Fruit fly (Drosophila melanogaster) whole organism, embryonic: ENCODE data around the gene pros.

Experiments used
- Ada2b ChIP-seq: fragments of 200-800 bp; sonication (Bioruptor generic); IDR thresholded peaks from 2 replicates; pipeline ENCODE4 v1.3.6; 2022; ENCODE audit warnings: missing biosample characterization, missing genetic modification characterization
- Atf6 ChIP-seq: fragments of 200-800 bp; sonication (Bioruptor generic); IDR thresholded peaks from 2 replicates; pipeline ENCODE4 v1.3.6; 2022; ENCODE audit warnings: missing biosample characterization, missing genetic modification characterization
- Bdp1 ChIP-seq: fragments of 200-800 bp; sonication (Bioruptor generic); optimal IDR thresholded peaks from 3 replicates; lab custom pipeline; 2016; ENCODE audit warnings: missing biosample characterization, missing genetic modification characterization
- Bteb2 ChIP-seq: fragments of 200-800 bp; sonication (Bioruptor generic); optimal IDR thresholded peaks from 2 replicates; lab custom pipeline; 2016; ENCODE audit warnings: missing biosample characterization, missing genetic modification characterization
- CG10321 ChIP-seq: fragments of 200-800 bp; sonication (Bioruptor generic); IDR thresholded peaks from 2 replicates; pipeline ENCODE4 v1.3.6; 2022; ENCODE audit warnings: missing biosample characterization, missing genetic modification characterization
- CG11093 ChIP-seq: fragments of 200-800 bp; sonication (Bioruptor generic); IDR thresholded peaks from 3 replicates; pipeline ENCODE4 v1.3.6; 2022; ENCODE audit warnings: missing biosample characterization, missing genetic modification characterization
- CG1233 ChIP-seq: fragments of 200-800 bp; sonication (Bioruptor generic); optimal IDR thresholded peaks from 4 replicates; lab custom pipeline; 2018; ENCODE audit warnings: missing biosample characterization, mild to moderate bottlenecking, missing genetic modification characterization
- CG13424 ChIP-seq: fragments of 200-800 bp; sonication (Bioruptor generic); optimal IDR thresholded peaks from 2 replicates; lab custom pipeline; 2019; ENCODE audit warnings: missing biosample characterization, mild to moderate bottlenecking, missing genetic modification characterization, moderate library complexity
- CG13775 ChIP-seq: fragments of 200-800 bp; sonication (Bioruptor generic); optimal IDR thresholded peaks from 3 replicates; lab custom pipeline; 2017; ENCODE audit warnings: missing biosample characterization, mild to moderate bottlenecking, missing genetic modification characterization
- CG14667 ChIP-seq: fragments of 200-800 bp; sonication (Bioruptor generic); IDR thresholded peaks from 2 replicates; pipeline ENCODE4 v1.3.6; 2022; ENCODE audit warnings: missing biosample characterization, missing genetic modification characterization
- CG1529 ChIP-seq: fragments of 200-800 bp; sonication (Bioruptor generic); optimal IDR thresholded peaks from 3 replicates; lab custom pipeline; 2018; ENCODE audit warnings: missing biosample characterization, missing genetic modification characterization
- CG1602 ChIP-seq: fragments of 200-800 bp; sonication (Bioruptor generic); optimal IDR thresholded peaks from 3 replicates; lab custom pipeline; 2016; ENCODE audit warnings: missing biosample characterization, missing genetic modification characterization
- CG1603 ChIP-seq: fragments of 200-800 bp; sonication (Bioruptor generic); optimal IDR thresholded peaks from 2 replicates; lab custom pipeline; 2019; ENCODE audit warnings: missing biosample characterization, mild to moderate bottlenecking, missing genetic modification characterization, moderate library complexity
- CG18599 ChIP-seq: fragments of 200-800 bp; sonication (Bioruptor generic); optimal IDR thresholded peaks from 3 replicates; lab custom pipeline; 2017; ENCODE audit warnings: missing biosample characterization, missing genetic modification characterization, mild to moderate bottlenecking, moderate library complexity, missing genetic modification reagents
- CG3281 ChIP-seq: fragments of 200-800 bp; sonication (Bioruptor generic); optimal IDR thresholded peaks from 3 replicates; lab custom pipeline; 2017; ENCODE audit warnings: missing biosample characterization, mild to moderate bottlenecking, missing genetic modification characterization
- CG34224 ChIP-seq: fragments of 200-800 bp; sonication (Bioruptor generic); IDR thresholded peaks from 3 replicates; pipeline ENCODE4 v1.3.6; 2022; ENCODE audit warnings: missing biosample characterization, missing genetic modification characterization; ENCODE audit not compliant: partially characterized antibody
- CG3995 ChIP-seq: fragments of 200-800 bp; sonication (Bioruptor generic); optimal IDR thresholded peaks from 3 replicates; lab custom pipeline; 2016; ENCODE audit warnings: missing biosample characterization, missing genetic modification characterization
- CG6254 ChIP-seq: fragments of 200-800 bp; sonication (Bioruptor generic); optimal IDR thresholded peaks from 3 replicates; lab custom pipeline; 2017; ENCODE audit warnings: mild to moderate bottlenecking, missing biosample characterization, missing genetic modification reagents, missing genetic modification characterization
- CG6272 ChIP-seq: fragments of 200-800 bp; sonication (Bioruptor generic); IDR thresholded peaks from 2 replicates; pipeline ENCODE4 v1.3.6; 2022; ENCODE audit warnings: missing biosample characterization, missing genetic modification characterization
- CG7987 ChIP-seq: fragments of 200-800 bp; sonication (Bioruptor generic); optimal IDR thresholded peaks from 2 replicates; lab custom pipeline; 2018; ENCODE audit warnings: missing biosample characterization, mild to moderate bottlenecking, missing genetic modification characterization, moderate library complexity
- CG8281 ChIP-seq: fragments of 200-800 bp; sonication (Bioruptor generic); optimal IDR thresholded peaks from 2 replicates; lab custom pipeline; 2018; ENCODE audit warnings: missing biosample characterization, mild to moderate bottlenecking, missing genetic modification characterization, moderate library complexity
- CG8388 ChIP-seq: fragments of 200-800 bp; sonication (Bioruptor generic); optimal IDR thresholded peaks from 2 replicates; lab custom pipeline; 2019; ENCODE audit warnings: missing biosample characterization, mild to moderate bottlenecking, missing genetic modification characterization, moderate library complexity
- CG8478 ChIP-seq: fragments of >200 bp; optimal IDR thresholded peaks from 2 replicates; lab custom pipeline; 2018
- CG8765 ChIP-seq: fragments of 200-800 bp; sonication (Bioruptor generic); IDR thresholded peaks from 2 replicates; pipeline ENCODE4 v1.3.6; 2022; ENCODE audit warnings: missing biosample characterization, missing genetic modification characterization
- CG9727 ChIP-seq: fragments of 200-800 bp; sonication (Bioruptor generic); optimal IDR thresholded peaks from 3 replicates; lab custom pipeline; 2017; ENCODE audit warnings: missing biosample characterization, mild to moderate bottlenecking, missing genetic modification characterization
- CG9797 ChIP-seq: fragments of 200-800 bp; sonication (Bioruptor generic); optimal IDR thresholded peaks from 3 replicates; lab custom pipeline; 2018; ENCODE audit warnings: missing biosample characterization, mild to moderate bottlenecking, missing genetic modification characterization
- Elba2 ChIP-seq: fragments of 200-800 bp; sonication (Bioruptor generic); optimal IDR thresholded peaks from 3 replicates; lab custom pipeline; 2016; ENCODE audit warnings: missing biosample characterization, missing genetic modification characterization
- HLH3B ChIP-seq: fragments of 200-800 bp; sonication (Bioruptor generic); IDR thresholded peaks from 2 replicates; pipeline ENCODE4 v1.3.6; 2022; ENCODE audit warnings: missing biosample characterization, missing genetic modification characterization
- HmgZ ChIP-seq: fragments of 200-800 bp; sonication (Bioruptor generic); optimal IDR thresholded peaks from 2 replicates; lab custom pipeline; 2018; ENCODE audit warnings: missing biosample characterization, mild to moderate bottlenecking, missing genetic modification characterization
- Hsf ChIP-seq: fragments of 200-800 bp; sonication (Bioruptor generic); optimal IDR thresholded peaks from 3 replicates; lab custom pipeline; 2016; ENCODE audit warnings: missing biosample characterization, missing genetic modification characterization
- Nf-YB ChIP-seq: fragments of 200-800 bp; sonication (Bioruptor generic); optimal IDR thresholded peaks from 3 replicates; lab custom pipeline; 2019; ENCODE audit warnings: missing biosample characterization, mild to moderate bottlenecking, missing genetic modification characterization, moderate library complexity
- Sry-β ChIP-seq: fragments of 200-800 bp; sonication (Bioruptor generic); optimal IDR thresholded peaks from 2 replicates; lab custom pipeline; 2018; ENCODE audit warnings: missing biosample characterization, mild to moderate bottlenecking, missing genetic modification characterization, moderate library complexity
- br ChIP-seq: fragments of >200 bp; optimal IDR thresholded peaks from 2 replicates; lab custom pipeline; 2017
- cato ChIP-seq: fragments of 200-800 bp; sonication (Bioruptor generic); optimal IDR thresholded peaks from 2 replicates; lab custom pipeline; 2016; ENCODE audit warnings: missing biosample characterization, missing genetic modification characterization, borderline replicate concordance
- ci ChIP-seq: fragments of 200-800 bp; sonication (Bioruptor generic); IDR thresholded peaks from 3 replicates; pipeline ENCODE4 v1.3.6; 2022; ENCODE audit warnings: missing biosample characterization, missing genetic modification characterization
- dan ChIP-seq: fragments of 200-800 bp; sonication (Bioruptor generic); IDR thresholded peaks from 2 replicates; pipeline ENCODE4 v1.3.6; 2022; ENCODE audit warnings: missing biosample characterization, missing genetic modification characterization
- dmrt11E ChIP-seq: fragments of 200-800 bp; sonication (Bioruptor generic); optimal IDR thresholded peaks from 3 replicates; lab custom pipeline; 2018; ENCODE audit warnings: missing biosample characterization, mild to moderate bottlenecking, missing genetic modification characterization, moderate library complexity
- esg ChIP-seq: fragments of 200-800 bp; sonication (Bioruptor generic); conservative IDR thresholded peaks from 2 replicates; pipeline ENCODE4 v1.3.6; 2022; ENCODE audit warnings: missing biosample characterization, missing genetic modification characterization
- fd102C ChIP-seq: fragments of 200-800 bp; sonication (Bioruptor generic); optimal IDR thresholded peaks from 2 replicates; lab custom pipeline; 2018; ENCODE audit warnings: missing biosample characterization, mild to moderate bottlenecking, missing genetic modification characterization, moderate library complexity
- gcm2 ChIP-seq: fragments of 200-800 bp; sonication (Bioruptor generic); optimal IDR thresholded peaks from 2 replicates; lab custom pipeline; 2016; ENCODE audit warnings: missing biosample characterization, missing genetic modification characterization
- hb ChIP-seq: fragments of 200-800 bp; sonication (Bioruptor generic); IDR thresholded peaks from 3 replicates; pipeline ENCODE4 v1.3.6; 2022; ENCODE audit warnings: missing biosample characterization, missing genetic modification characterization; ENCODE audit not compliant: partially characterized antibody
- hbn ChIP-seq: fragments of 200-800 bp; sonication (Bioruptor generic); IDR thresholded peaks from 2 replicates; pipeline ENCODE4 v1.3.6; 2022; ENCODE audit warnings: missing biosample characterization, missing genetic modification characterization; ENCODE audit not compliant: partially characterized antibody
- jing ChIP-seq: fragments of 200-800 bp; sonication (Bioruptor generic); optimal IDR thresholded peaks from 2 replicates; lab custom pipeline; 2018; ENCODE audit warnings: missing biosample characterization, mild to moderate bottlenecking, missing genetic modification characterization
- nerfin-1 ChIP-seq: fragments of 200-800 bp; sonication (Bioruptor generic); optimal IDR thresholded peaks from 3 replicates; lab custom pipeline; 2019; ENCODE audit warnings: missing biosample characterization, mild to moderate bottlenecking, missing genetic modification characterization, moderate library complexity
- nerfin-2 ChIP-seq: fragments of 200-800 bp; sonication (Bioruptor generic); IDR thresholded peaks from 2 replicates; pipeline ENCODE4 v1.3.6; 2022; ENCODE audit warnings: missing biosample characterization, missing genetic modification characterization; ENCODE audit not compliant: partially characterized antibody
- odd ChIP-seq: fragments of 200-800 bp; sonication (Bioruptor generic); optimal IDR thresholded peaks from 2 replicates; lab custom pipeline; 2017; ENCODE audit warnings: missing biosample characterization, mild to moderate bottlenecking, missing genetic modification characterization
- pan ChIP-seq, 4 experiments: fragments of >200 bp in 3 of 4; fragments of 200-800 bp in 1 of 4; sonication (Bioruptor generic) in 1 of 4; optimal IDR thresholded peaks in 3 of 4; IDR thresholded peaks in 1 of 4; 2 replicates each; pipeline versions ENCODE4 v1.3.6 to Lab custom; 2017 to 2022; ENCODE audit warnings: missing biosample characterization in 2 of 4, missing genetic modification characterization in 2 of 4, mixed read lengths in 1 of 4
- sisA ChIP-seq: fragments of 200-800 bp; sonication (Bioruptor generic); IDR thresholded peaks from 2 replicates; pipeline ENCODE4 v1.3.6; 2022; ENCODE audit warnings: missing biosample characterization, missing genetic modification characterization
- tup ChIP-seq: fragments of 200-800 bp; sonication (Bioruptor generic); optimal IDR thresholded peaks from 2 replicates; lab custom pipeline; 2016; ENCODE audit warnings: missing biosample characterization, mild to moderate bottlenecking, missing genetic modification characterization, moderate library complexity
- tx ChIP-seq: fragments of 200-800 bp; sonication (Bioruptor generic); optimal IDR thresholded peaks from 2 replicates; lab custom pipeline; 2016; ENCODE audit warnings: missing biosample characterization, missing genetic modification characterization

Gene pros

DNA sequence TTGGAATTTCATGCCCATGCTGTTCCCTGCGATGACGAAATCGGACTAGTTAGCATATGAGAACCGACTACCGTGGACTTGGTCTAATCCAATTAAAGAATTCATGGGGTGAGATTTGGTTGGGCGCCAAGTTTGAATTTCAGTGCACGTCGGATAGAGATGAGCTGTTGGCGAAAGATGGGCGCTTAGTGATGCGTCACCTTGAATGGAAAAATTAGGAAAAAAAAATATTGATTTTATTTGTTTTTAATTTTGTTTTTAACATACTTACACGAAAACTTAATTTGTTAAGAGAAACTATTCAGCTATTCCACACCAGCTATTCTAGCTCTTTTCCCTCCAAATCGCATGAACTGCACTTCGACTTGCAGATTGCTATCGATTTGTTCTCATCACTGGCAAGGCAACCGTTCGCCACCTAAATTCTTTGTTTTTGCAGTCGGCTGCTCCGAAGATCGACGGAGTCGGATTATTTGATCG, 93.4 kb downstream of the pros start, which contains the start of the genes ninaG and Sptz (continued):
- peak; percentile 94 for TF ChIP-seq CG1602 (GFP tag; lab: Kevin White, UChicago)
- peak; percentile 92 for TF ChIP-seq CG13424 (tag; lab: Kevin White, UChicago)
- TF ChIP-seq br (lab: Kevin White, UChicago), result no peak
- TF ChIP-seq Bteb2 (GFP tag; lab: Kevin White, UChicago), result peak; percentile 89
- peak; percentile 63 for TF ChIP-seq CG8281 (tag; lab: Kevin White, UChicago)
- no peak for TF ChIP-seq nerfin-2
- peak; percentile 91 for TF ChIP-seq ci
- TF ChIP-seq hbn (GFP tag; lab: Robert Waterston, UW), result peak; percentile 34; the same call in 1 of the 2 replicates
- peak; percentile 81 for TF ChIP-seq odd (GFP tag; lab: Kevin White, UChicago)
- TF ChIP-seq pan (optimal IDR thresholded peaks at IDR 0.05; lab: Kevin White, UChicago), result no peak
- TF ChIP-seq pan (GFP tag; optimal IDR thresholded peaks at IDR 0.05 in 1 of 2, IDR thresholded peaks at IDR 0.05 in 1 of 2), result peak in 1 of 2 experiments; percentile 95
- peak; percentile 85 for TF ChIP-seq CG8388 (GFP tag; lab: Kevin White, UChicago)
- peak; percentile 91 for TF ChIP-seq cato (GFP tag; lab: Kevin White, UChicago)
- TF ChIP-seq Atf6 (GFP tag; lab: Robert Waterston, UW), result peak; percentile 92
- TF ChIP-seq CG14667 (GFP tag; lab: Robert Waterston, UW), result peak; percentile 95
- TF ChIP-seq hb (GFP tag; lab: Robert Waterston, UW), result no peak
- peak; percentile 87 for TF ChIP-seq CG3281 (GFP tag; lab: Kevin White, UChicago)
- TF ChIP-seq CG9797 (GFP tag; lab: Kevin White, UChicago), result peak; percentile 65
- TF ChIP-seq gcm2, result peak; percentile 83
- TF ChIP-seq sisA (GFP tag; lab: Robert Waterston, UW), result peak; percentile 96
- peak; percentile 66 for TF ChIP-seq CG6254 (GFP tag; lab: Kevin White, UChicago)
- TF ChIP-seq tx, result peak; percentile 94
- TF ChIP-seq CG34224 (GFP tag; lab: Robert Waterston, UW), result peak; percentile 7; the same call in 1 of the 3 replicates
- TF ChIP-seq jing (GFP tag; lab: Kevin White, UChicago), result peak; percentile 82
- TF ChIP-seq esg (GFP tag; lab: Robert Waterston, UW), result peak; percentile 96
- TF ChIP-seq CG13775 (GFP tag; lab: Kevin White, UChicago), result peak; percentile 94
- TF ChIP-seq CG18599 (GFP tag; lab: Kevin White, UChicago), result peak; percentile 91
- peak; percentile 94 for TF ChIP-seq CG9727 (GFP tag; lab: Kevin White, UChicago)
- TF ChIP-seq tup, result peak; percentile 88
- peak; percentile 84 for TF ChIP-seq nerfin-1
- peak; percentile 85 for TF ChIP-seq CG1233 (GFP tag; lab: Kevin White, UChicago)
- TF ChIP-seq Elba2 (GFP tag; lab: Kevin White, UChicago), result peak; percentile 80
- TF ChIP-seq Bdp1 (GFP tag; lab: Kevin White, UChicago), result peak; percentile 87
- peak; percentile 52 for TF ChIP-seq fd102C
- peak; percentile 65 for TF ChIP-seq Nf-YB (GFP tag; lab: Kevin White, UChicago)
- peak; percentile 93 for TF ChIP-seq CG8765 (GFP tag; lab: Robert Waterston, UW)
- TF ChIP-seq CG1603, result peak; percentile 86
- TF ChIP-seq dan (GFP tag; lab: Robert Waterston, UW), result peak; percentile 84
- TF ChIP-seq CG6272 (GFP tag; lab: Robert Waterston, UW), result peak; percentile 97
- TF ChIP-seq Ada2b, result peak; percentile 95
- TF ChIP-seq CG8478 (lab: Kevin White, UChicago), result no peak
- TF ChIP-seq CG1529, result no peak
- peak; percentile 95 for TF ChIP-seq HLH3B (GFP tag; lab: Robert Waterston, UW)
- peak; percentile 94 for TF ChIP-seq dmrt11E (tag; lab: Kevin White, UChicago)
- TF ChIP-seq CG7987 (GFP tag; lab: Kevin White, UChicago), result peak; percentile 71
- TF ChIP-seq HmgZ, result peak; percentile 95
- TF ChIP-seq Hsf (GFP tag; lab: Kevin White, UChicago), result peak; percentile 97
- TF ChIP-seq CG3995 (GFP tag; lab: Kevin White, UChicago), result peak; percentile 56
- TF ChIP-seq Sry-β, result peak; percentile 99
- peak; percentile 66 for TF ChIP-seq CG10321 (GFP tag; lab: Robert Waterston, UW)
- peak; percentile 93 for TF ChIP-seq CG11093 (GFP tag; lab: Robert Waterston, UW)
